Fruit fly (Drosophila melanogaster): ENCODE data around the gene NPF.

DNA sequence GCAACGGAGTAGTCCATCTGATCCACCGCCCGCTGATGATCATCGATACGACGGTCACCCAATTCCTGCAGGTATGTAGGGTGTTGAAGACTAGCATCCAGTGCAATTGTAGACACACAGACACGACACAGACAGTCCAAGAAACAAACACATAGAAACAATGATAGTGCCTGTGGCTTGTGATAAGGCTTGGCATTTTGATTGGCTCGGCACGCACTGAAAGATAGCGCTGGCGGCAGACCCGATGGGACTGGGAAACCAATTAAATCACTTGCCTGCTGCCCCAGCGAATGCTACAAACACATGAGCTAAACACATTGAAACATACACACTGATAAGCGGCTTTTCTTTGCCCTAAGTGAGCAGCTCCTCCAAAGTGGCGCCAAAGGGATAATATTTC, 23.7 kb downstream of the NPF start:
- no peak for TF ChIP-seq usp (GFP tag; optimal IDR thresholded peaks at IDR 0.05)
- TF ChIP-seq Dll (optimal IDR thresholded peaks at IDR 0.05), result no peak
- no peak for TF ChIP-seq pan (optimal IDR thresholded peaks at IDR 0.05)
- TF ChIP-seq psq (optimal IDR thresholded peaks at IDR 0.05), result no peak
